3 worm cellular contexts compared by ENCODE assay signal in genomic region chrX:10230872-10231271, ce11.
A peak's percentile ranks its signal among the peaks of the same experiment; 100 is the strongest.
TF ChIP-seq lines count a peak whose summit lies in the region.

No protein-coding gene starts in this region.

TF ChIP-seq in whole organism, L1 larva, 84 proteins besides CTCF, POLR2A, EP300 and RAD21 (continued from another document):
- no peak for TF ChIP-seq xbp-1 (tag; optimal IDR thresholded peaks at IDR 0.05; lab: Kevin White, UChicago)
- no peak for TF ChIP-seq ama-1 (optimal IDR thresholded peaks at IDR 0.05; lab: Kevin White, UChicago)
- TF ChIP-seq elt-3 (tag; optimal IDR thresholded peaks at IDR 0.05; lab: Kevin White, UChicago): peak in 1 of 6 experiments; percentile 18
- no peak for TF ChIP-seq lsy-2 (tag; optimal IDR thresholded peaks at IDR 0.05; lab: Kevin White, UChicago)
- TF ChIP-seq nhr-85 (tag; lab: Kevin White, UChicago): peak; percentile 69
- TF ChIP-seq zag-1 (tag; optimal IDR thresholded peaks at IDR 0.05; lab: Kevin White, UChicago): no peak
- TF ChIP-seq ces-1 (GFP tag; optimal IDR thresholded peaks at IDR 0.05; lab: Kevin White, UChicago): no peak
- no peak for TF ChIP-seq isw-1 (GFP tag; IDR thresholded peaks at IDR 0.05; lab: Robert Waterston, UW)
- no peak for TF ChIP-seq unc-98 (GFP tag; IDR thresholded peaks at IDR 0.05; lab: Robert Waterston, UW)
- TF ChIP-seq ztf-11 (tag; optimal IDR thresholded peaks at IDR 0.05; lab: Kevin White, UChicago): no peak
- TF ChIP-seq C04F5.9 (tag; optimal IDR thresholded peaks at IDR 0.05; lab: Kevin White, UChicago): no peak
- no peak for TF ChIP-seq sptf-1 (tag; optimal IDR thresholded peaks at IDR 0.05; lab: Kevin White, UChicago)
- TF ChIP-seq pax-3 (tag; optimal IDR thresholded peaks at IDR 0.05; lab: Kevin White, UChicago): no peak
- TF ChIP-seq blmp-1 (tag; optimal IDR thresholded peaks at IDR 0.05; lab: Kevin White, UChicago): peak; percentile 99
- no peak for TF ChIP-seq mab-9 (GFP tag; IDR thresholded peaks at IDR 0.05; lab: Robert Waterston, UW)
- no peak for TF ChIP-seq irx-1 (tag; optimal IDR thresholded peaks at IDR 0.05; lab: Kevin White, UChicago)
- peak in 1 of 2 experiments; percentile 26 for TF ChIP-seq lin-35 (GFP tag; optimal IDR thresholded peaks at IDR 0.05; lab: Kevin White, UChicago)
- TF ChIP-seq fos-1 (tag; optimal IDR thresholded peaks at IDR 0.05; lab: Kevin White, UChicago): no peak
- TF ChIP-seq aha-1 (tag; optimal IDR thresholded peaks at IDR 0.05; lab: Kevin White, UChicago): no peak
- TF ChIP-seq fkh-8 (tag; optimal IDR thresholded peaks at IDR 0.05; lab: Kevin White, UChicago): no peak
- peak; percentile 1 for TF ChIP-seq nhr-20 (tag; optimal IDR thresholded peaks at IDR 0.05; lab: Kevin White, UChicago)
- no peak for TF ChIP-seq unc-62 (GFP tag; optimal IDR thresholded peaks at IDR 0.05; lab: Kevin White, UChicago)
- TF ChIP-seq lir-3 (tag; optimal IDR thresholded peaks at IDR 0.05; lab: Kevin White, UChicago; ENCODE audit: poor library complexity): no peak
- TF ChIP-seq lin-14 (GFP tag; optimal IDR thresholded peaks at IDR 0.05; lab: Kevin White, UChicago): peak; percentile 71
- TF ChIP-seq snu-23 (GFP tag; optimal IDR thresholded peaks at IDR 0.05; lab: Kevin White, UChicago): peak; percentile 34
- TF ChIP-seq nhr-47 (tag; optimal IDR thresholded peaks at IDR 0.05; lab: Kevin White, UChicago): no peak
- no peak for TF ChIP-seq efl-3 (GFP tag; optimal IDR thresholded peaks at IDR 0.05; lab: Kevin White, UChicago)
- TF ChIP-seq hlh-4 (tag; optimal IDR thresholded peaks at IDR 0.05; lab: Kevin White, UChicago): no peak
- TF ChIP-seq nhr-11 (tag; optimal IDR thresholded peaks at IDR 0.05; lab: Kevin White, UChicago): no peak
- no peak for TF ChIP-seq fkh-4 (tag; optimal IDR thresholded peaks at IDR 0.05; lab: Kevin White, UChicago; ENCODE audit: borderline replicate concordance)
- TF ChIP-seq rnt-1 (tag; optimal IDR thresholded peaks at IDR 0.05; lab: Kevin White, UChicago): no peak
- TF ChIP-seq mep-1 (tag; optimal IDR thresholded peaks at IDR 0.05; lab: Kevin White, UChicago): peak; percentile 41
- no peak for TF ChIP-seq fkh-10 (GFP tag; optimal IDR thresholded peaks at IDR 0.05; lab: Kevin White, UChicago)
- TF ChIP-seq nhr-71 (tag; optimal IDR thresholded peaks at IDR 0.05; lab: Kevin White, UChicago): peak; percentile 5
- TF ChIP-seq zip-4 (GFP tag; optimal IDR thresholded peaks at IDR 0.05; lab: Kevin White, UChicago): no peak
- TF ChIP-seq nhr-90 (tag; optimal IDR thresholded peaks at IDR 0.05; lab: Kevin White, UChicago; ENCODE audit: poor library complexity): no peak
- no peak for TF ChIP-seq dpl-1 (GFP tag; optimal IDR thresholded peaks at IDR 0.05; lab: Kevin White, UChicago)
- no peak for TF ChIP-seq swsn-7 (tag; optimal IDR thresholded peaks at IDR 0.05; lab: Kevin White, UChicago)
- TF ChIP-seq alr-1 (tag; optimal IDR thresholded peaks at IDR 0.05; lab: Kevin White, UChicago; ENCODE audit: borderline replicate concordance): no peak
- TF ChIP-seq unc-130 (tag; optimal IDR thresholded peaks at IDR 0.05; lab: Kevin White, UChicago): no peak
- no peak for TF ChIP-seq nhr-19 (GFP tag; conservative IDR thresholded peaks at IDR 0.05; lab: Robert Waterston, UW)

TF ChIP-seq in whole organism, L2 larva, 48 proteins besides CTCF, POLR2A, EP300 and RAD21 (continued from another document):
- TF ChIP-seq mdl-1 (tag; optimal IDR thresholded peaks at IDR 0.05; lab: Kevin White, UChicago): peak in 1 of 2 experiments; percentile 14
- peak; percentile 1 for TF ChIP-seq unc-55 (GFP tag; optimal IDR thresholded peaks at IDR 0.05; lab: Kevin White, UChicago)
- TF ChIP-seq unc-39 (tag; optimal IDR thresholded peaks at IDR 0.05; lab: Kevin White, UChicago): no peak
- peak; percentile 40 for TF ChIP-seq nhr-129 (tag; optimal IDR thresholded peaks at IDR 0.05; lab: Kevin White, UChicago)
- TF ChIP-seq blmp-1 (tag; optimal IDR thresholded peaks at IDR 0.05; lab: Kevin White, UChicago; ENCODE audit: insufficient read depth): peak; percentile 93
- no peak for TF ChIP-seq nhr-11 (tag; optimal IDR thresholded peaks at IDR 0.05; lab: Kevin White, UChicago)
- TF ChIP-seq sem-4 (tag; optimal IDR thresholded peaks at IDR 0.05; lab: Kevin White, UChicago): no peak
- peak; percentile 10 for TF ChIP-seq fos-1 (tag; optimal IDR thresholded peaks at IDR 0.05; lab: Kevin White, UChicago)
- TF ChIP-seq nhr-12 (tag; optimal IDR thresholded peaks at IDR 0.05; lab: Kevin White, UChicago): no peak
- peak; percentile 2 for TF ChIP-seq nhr-25 (tag; optimal IDR thresholded peaks at IDR 0.05; lab: Kevin White, UChicago)
- no peak for TF ChIP-seq nhr-10 (tag; optimal IDR thresholded peaks at IDR 0.05; lab: Kevin White, UChicago)
- no peak for TF ChIP-seq gmeb-1 (tag; optimal IDR thresholded peaks at IDR 0.05; lab: Kevin White, UChicago)
- no peak for TF ChIP-seq R02D3.7 (tag; optimal IDR thresholded peaks at IDR 0.05; lab: Kevin White, UChicago)
- no peak for TF ChIP-seq ceh-16 (tag; optimal IDR thresholded peaks at IDR 0.05; lab: Kevin White, UChicago)
- no peak for TF ChIP-seq snpc-4 (tag; optimal IDR thresholded peaks at IDR 0.05; lab: Kevin White, UChicago)
- TF ChIP-seq dmd-4 (tag; optimal IDR thresholded peaks at IDR 0.05; lab: Kevin White, UChicago): no peak
- TF ChIP-seq mbf-1 (tag; optimal IDR thresholded peaks at IDR 0.05; lab: Kevin White, UChicago): no peak

TF ChIP-seq in whole organism, L4 larva, 104 proteins besides CTCF, POLR2A, EP300 and RAD21 (continued from another document):
- TF ChIP-seq dpl-1 (GFP tag; optimal IDR thresholded peaks at IDR 0.05; lab: Kevin White, UChicago) (no peak), ceh-28 (tag; optimal IDR thresholded peaks at IDR 0.05; lab: Kevin White, UChicago) (no peak), aly-2 (tag; optimal IDR thresholded peaks at IDR 0.05; lab: Kevin White, UChicago) (no peak), nhr-11 (tag; optimal IDR thresholded peaks at IDR 0.05; lab: Kevin White, UChicago) (no peak), ztf-11 (tag; optimal IDR thresholded peaks at IDR 0.05; lab: Kevin White, UChicago) (no peak), fkh-10 (GFP tag; optimal IDR thresholded peaks at IDR 0.05; lab: Kevin White, UChicago) (no peak), F44E2.7 (GFP tag; IDR thresholded peaks at IDR 0.05; lab: Robert Waterston, UW) (no peak), D1046.2 (GFP tag; IDR thresholded peaks at IDR 0.05; lab: Robert Waterston, UW) (no peak), pha-4 (GFP tag; IDR thresholded peaks at IDR 0.05; lab: Robert Waterston, UW) (no peak), pha-4 (tag; optimal IDR thresholded peaks at IDR 0.05; lab: Kevin White, UChicago) (no peak), Y105C5A.15 (GFP tag; IDR thresholded peaks at IDR 0.05; lab: Robert Waterston, UW) (no peak), saeg-2 (GFP tag; IDR thresholded peaks at IDR 0.05; lab: Robert Waterston, UW) (no peak), gei-8 (GFP tag; optimal IDR thresholded peaks at IDR 0.05; lab: Kevin White, UChicago) (no peak), nhr-48 (tag; optimal IDR thresholded peaks at IDR 0.05; lab: Kevin White, UChicago) (peak; percentile 28), Y75B8A.6 (GFP tag; IDR thresholded peaks at IDR 0.05; lab: Robert Waterston, UW) (no peak), daf-12 (tag; optimal IDR thresholded peaks at IDR 0.05; lab: Kevin White, UChicago) (no peak), spr-1 (tag; optimal IDR thresholded peaks at IDR 0.05; lab: Kevin White, UChicago) (no peak), nhr-76 (tag; optimal IDR thresholded peaks at IDR 0.05; lab: Kevin White, UChicago) (no peak), T26A8.4 (GFP tag; IDR thresholded peaks at IDR 0.05; lab: Robert Waterston, UW) (peak; percentile 48; the same call in 1 of the 2 replicates), ztf-7 (tag; optimal IDR thresholded peaks at IDR 0.05; lab: Kevin White, UChicago) (no peak), nhr-10 (tag; optimal IDR thresholded peaks at IDR 0.05; lab: Kevin White, UChicago) (no peak), daf-8 (GFP tag; IDR thresholded peaks at IDR 0.05; lab: Robert Waterston, UW) (no peak), zip-2 (tag; optimal IDR thresholded peaks at IDR 0.05; lab: Kevin White, UChicago) (no peak), hlh-30 (tag; optimal IDR thresholded peaks at IDR 0.05; lab: Kevin White, UChicago; ENCODE audit: insufficient read depth) (peak; percentile 92), Y5F2A.4 (GFP tag; optimal IDR thresholded peaks at IDR 0.05; lab: Kevin White, UChicago) (no peak), lir-3 (tag; optimal IDR thresholded peaks at IDR 0.05; lab: Kevin White, UChicago) (no peak), lin-15B (tag; optimal IDR thresholded peaks at IDR 0.05; lab: Kevin White, UChicago) (no peak), lin-13 (GFP tag; optimal IDR thresholded peaks at IDR 0.05; lab: Kevin White, UChicago) (no peak), snpc-4 (tag; optimal IDR thresholded peaks at IDR 0.05; lab: Kevin White, UChicago) (no peak), ZK546.5 (tag; optimal IDR thresholded peaks at IDR 0.05; lab: Kevin White, UChicago) (no peak), ceh-20 (GFP tag; IDR thresholded peaks at IDR 0.05; lab: Robert Waterston, UW) (no peak), lin-29 (GFP tag; IDR thresholded peaks at IDR 0.05; lab: Robert Waterston, UW) (0 out of 2 replicates have a peak, but pooled peaks have one; percentile 28), ceh-44 (GFP tag; IDR thresholded peaks at IDR 0.05; lab: Robert Waterston, UW) (no peak), dmd-8 (GFP tag; IDR thresholded peaks at IDR 0.05; lab: Robert Waterston, UW) (no peak), nhr-25 (tag; optimal IDR thresholded peaks at IDR 0.05; lab: Kevin White, UChicago; ENCODE audit: borderline replicate concordance, insufficient read depth) (peak; percentile 20), dve-1 (tag; optimal IDR thresholded peaks at IDR 0.05; lab: Kevin White, UChicago; ENCODE audit: insufficient read depth) (peak; percentile 18), attf-4 (tag; optimal IDR thresholded peaks at IDR 0.05; lab: Kevin White, UChicago) (no peak), dmd-9 (GFP tag; IDR thresholded peaks at IDR 0.05; lab: Robert Waterston, UW) (no peak), unc-62 (GFP tag; optimal IDR thresholded peaks at IDR 0.05 in 1 of 2; lab: Kevin White, UChicago) (no peak), unc-62 (tag; optimal IDR thresholded peaks at IDR 0.05; lab: Kevin White, UChicago) (no peak), daf-16 (GFP tag; optimal IDR thresholded peaks at IDR 0.05; lab: Kevin White, UChicago) (no peak), daf-16 (tag; optimal IDR thresholded peaks at IDR 0.05; lab: Kevin White, UChicago) (no peak), hlh-11 (tag; optimal IDR thresholded peaks at IDR 0.05; lab: Kevin White, UChicago) (peak; percentile 81), sdz-12 (GFP tag; optimal IDR thresholded peaks at IDR 0.05; lab: Kevin White, UChicago) (no peak), ama-1 (optimal IDR thresholded peaks at IDR 0.05; lab: Kevin White, UChicago) (no peak), aha-1 (tag; lab: Kevin White, UChicago) (peak; percentile 64), cey-2 (tag; optimal IDR thresholded peaks at IDR 0.05; lab: Kevin White, UChicago; ENCODE audit: borderline replicate concordance, insufficient read depth) (no peak), nhr-6 (tag; optimal IDR thresholded peaks at IDR 0.05; lab: Kevin White, UChicago) (no peak), hif-1 (tag; optimal IDR thresholded peaks at IDR 0.05; lab: Kevin White, UChicago) (no peak), pqm-1 (tag; optimal IDR thresholded peaks at IDR 0.05; lab: Kevin White, UChicago) (no peak), lim-7 (GFP tag; IDR thresholded peaks at IDR 0.05; lab: Robert Waterston, UW) (no peak), mxl-3 (GFP tag; optimal IDR thresholded peaks at IDR 0.05; lab: Kevin White, UChicago) (peak; percentile 90), zfp-3 (GFP tag; conservative IDR thresholded peaks at IDR 0.05; lab: Robert Waterston, UW) (no peak), fos-1 (tag; optimal IDR thresholded peaks at IDR 0.05; lab: Kevin White, UChicago) (no peak), mep-1 (tag; optimal IDR thresholded peaks at IDR 0.05; lab: Kevin White, UChicago) (peak; percentile 5), nhr-102 (tag; optimal IDR thresholded peaks at IDR 0.05; lab: Kevin White, UChicago) (no peak), daf-19 (GFP tag; conservative IDR thresholded peaks at IDR 0.05; lab: Robert Waterston, UW) (no peak)
